Fruit fly (Drosophila melanogaster) whole organism, adult: ENCODE measurements around the gene CG9692.

ENCODE experiments used
- CG11617 ChIP-seq: fragments of 200-800 bp; sonication (Bioruptor generic); optimal IDR thresholded peaks from 2 replicates; lab custom pipeline; 2017; ENCODE audit warnings: mild to moderate bottlenecking, missing biosample characterization, missing genetic modification reagents, missing genetic modification characterization
- CG12768 ChIP-seq: fragments of 200-800 bp; sonication (Bioruptor generic); optimal IDR thresholded peaks from 2 replicates; lab custom pipeline; 2017; ENCODE audit warnings: missing biosample characterization, missing genetic modification characterization, mild to moderate bottlenecking, moderate library complexity, missing genetic modification reagents
- CG14711 ChIP-seq: fragments of 200-800 bp; sonication (Bioruptor generic); optimal IDR thresholded peaks from 2 replicates; lab custom pipeline; 2018; ENCODE audit warnings: missing biosample characterization, mild to moderate bottlenecking, missing genetic modification characterization, moderate library complexity
- CG1620 ChIP-seq: fragments of 200-800 bp; sonication (Bioruptor generic); optimal IDR thresholded peaks from 2 replicates; lab custom pipeline; 2016; ENCODE audit warnings: missing biosample characterization, missing genetic modification characterization
- CG33017 ChIP-seq: fragments of 200-800 bp; sonication (Bioruptor generic); optimal IDR thresholded peaks from 2 replicates; lab custom pipeline; 2018; ENCODE audit warnings: missing biosample characterization, mild to moderate bottlenecking, missing genetic modification characterization, moderate library complexity
- CG5204 ChIP-seq: fragments of 200-800 bp; sonication (Bioruptor generic); optimal IDR thresholded peaks from 2 replicates; lab custom pipeline; 2016; ENCODE audit warnings: missing biosample characterization, missing genetic modification characterization
- CG7045 ChIP-seq: fragments of 200-800 bp; sonication (Bioruptor generic); optimal IDR thresholded peaks from 2 replicates; lab custom pipeline; 2017; ENCODE audit warnings: missing biosample characterization, mild to moderate bottlenecking, missing genetic modification characterization
- CG7101 ChIP-seq: fragments of 200-800 bp; sonication (Bioruptor generic); optimal IDR thresholded peaks from 2 replicates; lab custom pipeline; 2018; ENCODE audit warnings: missing biosample characterization, mild to moderate bottlenecking, missing genetic modification characterization, moderate library complexity
- Clk ChIP-seq: fragments of 200-800 bp; sonication (Bioruptor generic); optimal IDR thresholded peaks from 2 replicates; lab custom pipeline; 2017; ENCODE audit warnings: missing biosample characterization, missing genetic modification characterization
- Crg-1 ChIP-seq: fragments of 200-800 bp; sonication (Bioruptor generic); optimal IDR thresholded peaks from 2 replicates; lab custom pipeline; 2016; ENCODE audit warnings: missing biosample characterization, missing genetic modification characterization
- Hr96 ChIP-seq: fragments of 200-800 bp; sonication (Bioruptor generic); optimal IDR thresholded peaks from 2 replicates; lab custom pipeline; 2016; ENCODE audit warnings: missing biosample characterization, missing genetic modification characterization
- Mnt ChIP-seq: fragments of 200-800 bp; sonication (Bioruptor generic); optimal IDR thresholded peaks from 2 replicates; lab custom pipeline; 2016; ENCODE audit warnings: missing biosample characterization, mild to moderate bottlenecking, missing genetic modification characterization
- bab1 ChIP-seq: fragments of 200-800 bp; sonication (Bioruptor generic); optimal IDR thresholded peaks from 3 replicates; lab custom pipeline; 2019; ENCODE audit warnings: missing biosample characterization, mild to moderate bottlenecking, missing genetic modification characterization, moderate library complexity
- cic ChIP-seq: fragments of 200-800 bp; sonication (Bioruptor generic); optimal IDR thresholded peaks from 2 replicates; lab custom pipeline; 2017; ENCODE audit warnings: missing biosample characterization, mild to moderate bottlenecking, missing genetic modification characterization, moderate library complexity
- cnc ChIP-seq, 2 experiments: fragments of >200 bp; optimal IDR thresholded peaks; 2 replicates each; lab custom pipeline; 2017
- kay ChIP-seq: fragments of 200-800 bp; sonication (Bioruptor generic); peaks from one replicate; lab custom pipeline; 2016; ENCODE audit warnings: missing biosample characterization, missing genetic modification characterization, borderline replicate concordance
- ovo ChIP-seq: fragments of 200-800 bp; sonication (Bioruptor generic); optimal IDR thresholded peaks from 2 replicates; lab custom pipeline; 2016; ENCODE audit warnings: missing biosample characterization, missing genetic modification characterization
- pad ChIP-seq: fragments of 200-800 bp; sonication (Bioruptor generic); optimal IDR thresholded peaks from 3 replicates; lab custom pipeline; 2017; ENCODE audit warnings: missing biosample characterization, missing genetic modification characterization, mild to moderate bottlenecking, moderate library complexity, missing genetic modification reagents
- tj ChIP-seq: fragments of 200-800 bp; sonication (Bioruptor generic); optimal IDR thresholded peaks from 3 replicates; lab custom pipeline; 2017; ENCODE audit warnings: missing biosample characterization, mild to moderate bottlenecking, missing genetic modification characterization, moderate library complexity
- toe ChIP-seq: fragments of 200-800 bp; sonication (Bioruptor generic); optimal IDR thresholded peaks from 2 replicates; lab custom pipeline; 2016; ENCODE audit warnings: missing biosample characterization, missing genetic modification characterization

Gene CG9692

DNA sequence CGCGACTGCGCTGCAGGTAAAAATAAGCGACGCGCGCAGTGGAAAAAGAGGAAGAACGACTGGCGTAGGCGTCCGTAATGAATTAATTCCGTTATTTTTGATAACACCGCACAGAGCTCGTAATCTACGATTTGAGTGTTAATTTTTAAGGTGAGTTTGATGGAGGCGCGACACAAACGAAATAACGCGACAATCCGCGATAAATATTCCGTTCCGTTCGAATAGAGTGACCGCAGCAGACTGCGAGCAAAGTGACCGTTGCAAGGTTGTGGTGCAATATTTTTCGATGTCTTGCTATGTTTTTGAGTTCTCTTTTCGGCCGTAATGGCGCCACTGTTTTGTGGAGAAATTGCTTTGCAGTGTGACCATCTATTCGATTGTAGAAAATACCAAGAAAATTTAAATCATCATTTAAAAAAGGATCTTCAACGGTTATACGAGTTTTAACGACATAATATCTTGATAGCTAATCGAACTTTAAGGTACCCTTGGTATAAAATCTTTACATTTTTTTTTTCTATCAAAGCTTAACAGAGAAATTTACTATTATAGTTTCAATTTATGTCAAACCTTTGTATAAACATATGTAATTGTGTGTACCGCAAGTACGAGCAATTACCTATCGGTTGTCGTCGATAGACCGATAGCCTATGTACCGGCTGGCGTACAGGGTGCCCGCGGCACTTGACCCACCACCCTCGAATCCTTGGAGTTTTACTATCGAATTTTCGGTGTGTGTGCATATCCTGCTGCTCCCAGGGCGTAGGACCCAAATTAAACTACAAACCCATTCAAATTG, 6.9 kb downstream of the CG9692 start, which contains the start of the genes CG43954, Lasp and Dab:
Gene CG43954 (minus strand): TSS at position 248 of the 799 bp plus-strand sequence.
Gene Lasp (minus strand): TSS at position 248 of the 799 bp plus-strand sequence.
Gene Dab (plus strand): TSS at position 697 of the 799 bp plus-strand sequence.
- TF ChIP-seq Crg-1 (GFP tag; lab: Kevin White, UChicago) = no peak
- peak; percentile 64 for TF ChIP-seq Mnt (GFP tag; lab: Kevin White, UChicago)
- TF ChIP-seq tj (GFP tag; lab: Kevin White, UChicago) = peak; percentile 33
- TF ChIP-seq bab1 (GFP tag; lab: Kevin White, UChicago) = peak; percentile 41
- peak; percentile 27 for TF ChIP-seq CG12768 (GFP tag; lab: Kevin White, UChicago)
- no peak for TF ChIP-seq CG11617 (GFP tag; lab: Kevin White, UChicago)
- TF ChIP-seq cic (GFP tag; lab: Kevin White, UChicago) = peak; percentile 56
- TF ChIP-seq kay (GFP tag; lab: Kevin White, UChicago) = no peak
- TF ChIP-seq CG33017 (tag; lab: Kevin White, UChicago) = peak; percentile 48
- no peak for TF ChIP-seq Clk (GFP tag; lab: Kevin White, UChicago)
- TF ChIP-seq CG7045 (GFP tag; lab: Kevin White, UChicago) = no peak
- no peak for TF ChIP-seq CG5204 (GFP tag; lab: Kevin White, UChicago)
- TF ChIP-seq toe (GFP tag; lab: Kevin White, UChicago) = no peak
- TF ChIP-seq CG1620 (GFP tag; lab: Kevin White, UChicago) = peak; percentile 47
- TF ChIP-seq CG14711 (tag; lab: Kevin White, UChicago) = no peak
- TF ChIP-seq ovo (GFP tag; lab: Kevin White, UChicago) = peak; percentile 63
- TF ChIP-seq cnc (optimal IDR thresholded peaks at IDR 0.05; lab: Kevin White, UChicago) = no peak
- peak; percentile 54 for TF ChIP-seq CG7101 (tag; lab: Kevin White, UChicago)
- peak; percentile 11 for TF ChIP-seq Hr96 (GFP tag; lab: Kevin White, UChicago)
- no peak for TF ChIP-seq pad (GFP tag; lab: Kevin White, UChicago)

DNA sequence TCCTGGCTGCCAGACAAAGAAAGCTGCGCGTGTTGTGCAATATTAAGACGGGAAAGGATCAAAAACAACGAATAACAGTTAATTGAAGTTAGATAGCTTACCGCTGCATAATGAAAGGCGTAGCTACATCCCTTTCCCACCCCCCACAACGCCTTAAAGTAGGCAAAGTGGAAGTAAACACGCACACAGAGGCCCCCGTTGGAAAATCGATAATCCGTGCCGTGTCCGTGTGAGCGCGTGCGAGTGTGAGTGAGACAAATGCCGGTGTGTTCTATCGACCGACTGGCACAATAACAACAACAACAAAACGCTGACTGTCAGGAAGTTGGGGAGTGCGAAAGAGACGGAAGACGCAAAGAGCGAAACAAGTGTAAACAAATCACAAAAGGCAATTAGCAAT, 7.6 kb downstream of the CG9692 start:
- TF ChIP-seq cnc (optimal IDR thresholded peaks at IDR 0.05; lab: Kevin White, UChicago) = no peak
- no peak for TF ChIP-seq CG7101 (tag; lab: Kevin White, UChicago)
- TF ChIP-seq CG12768 (GFP tag; lab: Kevin White, UChicago) = no peak
- TF ChIP-seq toe (GFP tag; lab: Kevin White, UChicago) = no peak
- no peak for TF ChIP-seq CG14711 (tag; lab: Kevin White, UChicago)
- TF ChIP-seq Clk (GFP tag; lab: Kevin White, UChicago) = no peak
- TF ChIP-seq tj (GFP tag; lab: Kevin White, UChicago) = no peak
- no peak for TF ChIP-seq CG33017 (tag; lab: Kevin White, UChicago)
- TF ChIP-seq Crg-1 (GFP tag; lab: Kevin White, UChicago) = no peak
- TF ChIP-seq CG1620 (GFP tag; lab: Kevin White, UChicago) = no peak
- no peak for TF ChIP-seq pad (GFP tag; lab: Kevin White, UChicago)
- no peak for TF ChIP-seq CG7045 (GFP tag; lab: Kevin White, UChicago)
- TF ChIP-seq bab1 (GFP tag; lab: Kevin White, UChicago) = no peak
- no peak for TF ChIP-seq cic (GFP tag; lab: Kevin White, UChicago)

DNA sequence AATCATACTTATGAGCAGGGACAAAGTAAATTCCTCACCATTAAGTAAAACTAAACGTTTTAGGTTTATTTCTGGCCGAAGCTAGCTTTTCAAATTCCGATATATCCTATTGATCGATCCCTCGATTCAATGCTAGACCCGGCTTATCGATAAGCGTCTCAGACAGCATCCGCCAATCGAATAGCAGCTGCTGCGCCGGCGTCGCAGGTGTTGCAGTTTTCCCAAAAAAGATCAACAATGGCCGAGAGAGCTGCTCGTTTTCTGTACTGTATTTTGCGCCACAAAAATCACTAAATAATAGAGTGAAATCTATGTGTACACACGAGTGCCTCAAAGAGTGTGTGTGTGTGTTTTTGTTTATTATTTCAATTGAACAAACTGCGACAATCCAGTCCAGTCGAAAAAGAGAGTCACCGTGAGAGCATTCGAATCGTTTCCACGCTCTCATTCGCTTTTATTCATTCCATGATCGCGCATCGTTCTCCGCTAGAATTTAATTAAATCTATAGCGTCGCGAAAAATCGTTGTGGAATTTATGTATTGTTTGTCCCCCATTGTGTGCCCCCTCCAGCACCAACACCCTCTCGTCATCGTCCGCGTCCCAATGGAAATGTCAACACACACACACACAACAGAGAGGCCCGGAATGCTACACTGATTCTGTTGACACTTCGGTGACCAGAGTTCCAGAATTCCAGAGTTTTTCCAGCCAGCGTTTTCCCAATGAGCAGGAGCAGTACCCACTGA, 8.8 kb downstream of the CG9692 start:
- peak; percentile 4 for TF ChIP-seq ovo (GFP tag; lab: Kevin White, UChicago)
- TF ChIP-seq bab1 (GFP tag; lab: Kevin White, UChicago) = peak; percentile 12
- no peak for TF ChIP-seq Hr96 (GFP tag; lab: Kevin White, UChicago)
- TF ChIP-seq tj (GFP tag; lab: Kevin White, UChicago) = no peak
- no peak for TF ChIP-seq CG11617 (GFP tag; lab: Kevin White, UChicago)
- no peak for TF ChIP-seq CG12768 (GFP tag; lab: Kevin White, UChicago)
- TF ChIP-seq Mnt (GFP tag; lab: Kevin White, UChicago) = no peak
- peak; percentile 23 for TF ChIP-seq pad (GFP tag; lab: Kevin White, UChicago)
- TF ChIP-seq cnc (optimal IDR thresholded peaks at IDR 0.05; lab: Kevin White, UChicago) = no peak
- peak; percentile 31 for TF ChIP-seq cic (GFP tag; lab: Kevin White, UChicago)
- no peak for TF ChIP-seq CG7045 (GFP tag; lab: Kevin White, UChicago)

DNA sequence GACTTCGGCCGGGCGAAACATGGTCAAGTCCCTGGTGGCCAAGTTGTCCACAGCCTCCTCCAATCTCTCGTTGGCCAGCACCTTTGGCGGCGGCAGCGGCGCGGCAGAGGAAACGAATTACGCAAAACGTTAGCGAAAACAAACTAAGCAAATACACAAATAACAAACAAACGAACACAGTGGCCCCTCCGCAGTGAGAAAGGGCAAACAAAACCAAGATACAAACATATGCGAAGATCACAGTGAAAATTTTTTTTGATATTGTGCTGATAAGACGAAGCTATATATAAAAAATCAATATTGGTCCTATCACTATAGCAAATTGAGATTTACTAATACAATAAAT, 9.4 kb downstream of the CG9692 start:
- TF ChIP-seq Clk (GFP tag; lab: Kevin White, UChicago) (peak; percentile 29), CG1620 (GFP tag; lab: Kevin White, UChicago) (peak; percentile 5), CG14711 (tag; lab: Kevin White, UChicago) (peak; percentile 29), toe (GFP tag; lab: Kevin White, UChicago) (no peak), CG7101 (tag; lab: Kevin White, UChicago) (peak; percentile 38), bab1 (GFP tag; lab: Kevin White, UChicago) (no peak), CG33017 (tag; lab: Kevin White, UChicago) (no peak), cic (GFP tag; lab: Kevin White, UChicago) (no peak), Crg-1 (GFP tag; lab: Kevin White, UChicago) (peak; percentile 43), CG12768 (GFP tag; lab: Kevin White, UChicago) (peak; percentile 83), pad (GFP tag; lab: Kevin White, UChicago) (peak; percentile 8), kay (GFP tag; lab: Kevin White, UChicago) (no peak), tj (GFP tag; lab: Kevin White, UChicago) (no peak), CG7045 (GFP tag; lab: Kevin White, UChicago) (peak; percentile 36), Hr96 (GFP tag; lab: Kevin White, UChicago) (no peak), ovo (GFP tag; lab: Kevin White, UChicago) (no peak), CG11617 (GFP tag; lab: Kevin White, UChicago) (peak; percentile 49), CG5204 (GFP tag; lab: Kevin White, UChicago) (no peak), Mnt (GFP tag; lab: Kevin White, UChicago) (peak; percentile 6), cnc (optimal IDR thresholded peaks at IDR 0.05; lab: Kevin White, UChicago) (no peak)
